Worm (Caenorhabditis elegans) whole organism, late embryonic: ENCODE data around the gene memi-2.

Experiments
- ahr-1 ChIP-seq: sonication (generic microtip); optimal IDR thresholded peaks from 2 replicates; lab custom pipeline; 2016; ENCODE audit warnings: missing genetic modification characterization, missing compliant biosample characterization
- ama-1 ChIP-seq: fragments of 150-350 bp; optimal IDR thresholded peaks from 2 replicates; lab custom pipeline; 2014
- ceh-14 ChIP-seq: sonication (generic microtip); optimal IDR thresholded peaks from 2 replicates; lab custom pipeline; 2016; ENCODE audit warnings: missing genotype, missing genetic modification characterization, missing compliant biosample characterization
- ceh-22 ChIP-seq: sonication (generic microtip); optimal IDR thresholded peaks from 2 replicates; lab custom pipeline; 2017; ENCODE audit warnings: missing biosample characterization, missing genetic modification characterization
- ceh-31 ChIP-seq: sonication (generic microtip); optimal IDR thresholded peaks from 2 replicates; lab custom pipeline; 2016; ENCODE audit warnings: missing genetic modification characterization, missing compliant biosample characterization
- fax-1 ChIP-seq: sonication (generic microtip); optimal IDR thresholded peaks from 2 replicates; lab custom pipeline; 2016; ENCODE audit warnings: missing genotype, missing genetic modification characterization, missing compliant biosample characterization
- fkh-10 ChIP-seq: fragments of 150-350 bp; optimal IDR thresholded peaks from 2 replicates; lab custom pipeline; 2014; ENCODE audit warnings: missing biosample characterization, missing genetic modification reagents, missing genetic modification characterization
- nhr-11 ChIP-seq: fragments of 150-350 bp; optimal IDR thresholded peaks from 2 replicates; lab custom pipeline; 2014; ENCODE audit warnings: missing biosample characterization, missing genetic modification characterization
- npax-4 ChIP-seq: sonication (generic microtip); optimal IDR thresholded peaks from 2 replicates; lab custom pipeline; 2016; ENCODE audit warnings: missing genetic modification characterization, missing compliant biosample characterization
- syd-9 ChIP-seq: sonication (generic microtip); optimal IDR thresholded peaks from 2 replicates; lab custom pipeline; 2016; ENCODE audit warnings: mild to moderate bottlenecking, missing genetic modification characterization, moderate library complexity, missing compliant biosample characterization
- unc-55 ChIP-seq: sonication (generic microtip); optimal IDR thresholded peaks from 2 replicates; lab custom pipeline; 2017; ENCODE audit warnings: missing biosample characterization, missing genetic modification reagents, missing genetic modification characterization
- zip-5 ChIP-seq: sonication (generic microtip); optimal IDR thresholded peaks from 2 replicates; lab custom pipeline; 2016; ENCODE audit warnings: missing genetic modification characterization, missing compliant biosample characterization

DNA sequence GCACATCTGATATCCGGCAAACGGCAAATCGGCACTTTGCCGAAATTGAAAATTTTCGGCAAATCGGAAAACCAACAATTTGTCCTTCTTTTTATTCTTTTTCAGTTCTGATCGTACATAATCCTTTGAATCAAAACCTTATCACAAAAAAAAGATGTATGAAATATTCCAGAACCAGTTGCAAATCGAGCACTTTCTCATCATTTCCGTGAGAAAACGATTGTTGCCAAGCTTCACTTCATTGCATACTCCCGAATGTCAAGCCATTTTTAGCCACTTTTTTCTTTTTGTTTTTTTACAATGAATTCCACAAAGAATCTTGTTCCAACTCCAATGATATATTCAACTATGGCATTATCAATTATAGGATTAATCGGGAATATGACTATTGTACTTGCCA is 35.4 kb downstream of the memi-2 start, which contains the start of gene srsx-25:
- no peak for TF ChIP-seq ceh-31
- TF ChIP-seq ahr-1 (tag; lab: Kevin White, UChicago): no peak
- no peak for TF ChIP-seq npax-4 (tag; lab: Kevin White, UChicago)
- no peak for TF ChIP-seq fax-1 (tag; lab: Kevin White, UChicago)
- no peak for TF ChIP-seq unc-55
- TF ChIP-seq ama-1: no peak
- no peak for TF ChIP-seq ceh-14 (tag; lab: Kevin White, UChicago)
- TF ChIP-seq zip-5 (tag; lab: Kevin White, UChicago): no peak
- no peak for TF ChIP-seq syd-9 (tag; lab: Kevin White, UChicago)
- TF ChIP-seq ceh-22 (tag; lab: Kevin White, UChicago): no peak
- no peak for TF ChIP-seq nhr-11 (tag; lab: Kevin White, UChicago)
- no peak for TF ChIP-seq fkh-10 (GFP tag; lab: Kevin White, UChicago)
